Fruit fly (Drosophila melanogaster) whole organism, adult: ENCODE results near the gene GstD10.

ENCODE experiments used
- CG11617 ChIP-seq: fragments of 200-800 bp; sonication (Bioruptor generic); optimal IDR thresholded peaks from 2 replicates; lab custom pipeline; 2017; ENCODE audit warnings: mild to moderate bottlenecking, missing biosample characterization, missing genetic modification reagents, missing genetic modification characterization
- CG12768 ChIP-seq: fragments of 200-800 bp; sonication (Bioruptor generic); optimal IDR thresholded peaks from 2 replicates; lab custom pipeline; 2017; ENCODE audit warnings: missing biosample characterization, missing genetic modification characterization, mild to moderate bottlenecking, moderate library complexity, missing genetic modification reagents
- CG14711 ChIP-seq: fragments of 200-800 bp; sonication (Bioruptor generic); optimal IDR thresholded peaks from 2 replicates; lab custom pipeline; 2018; ENCODE audit warnings: missing biosample characterization, mild to moderate bottlenecking, missing genetic modification characterization, moderate library complexity
- CG1620 ChIP-seq: fragments of 200-800 bp; sonication (Bioruptor generic); optimal IDR thresholded peaks from 2 replicates; lab custom pipeline; 2016; ENCODE audit warnings: missing biosample characterization, missing genetic modification characterization
- CG33017 ChIP-seq: fragments of 200-800 bp; sonication (Bioruptor generic); optimal IDR thresholded peaks from 2 replicates; lab custom pipeline; 2018; ENCODE audit warnings: missing biosample characterization, mild to moderate bottlenecking, missing genetic modification characterization, moderate library complexity
- CG5204 ChIP-seq: fragments of 200-800 bp; sonication (Bioruptor generic); optimal IDR thresholded peaks from 2 replicates; lab custom pipeline; 2016; ENCODE audit warnings: missing biosample characterization, missing genetic modification characterization
- CG7045 ChIP-seq: fragments of 200-800 bp; sonication (Bioruptor generic); optimal IDR thresholded peaks from 2 replicates; lab custom pipeline; 2017; ENCODE audit warnings: missing biosample characterization, mild to moderate bottlenecking, missing genetic modification characterization
- CG7101 ChIP-seq: fragments of 200-800 bp; sonication (Bioruptor generic); optimal IDR thresholded peaks from 2 replicates; lab custom pipeline; 2018; ENCODE audit warnings: missing biosample characterization, mild to moderate bottlenecking, missing genetic modification characterization, moderate library complexity
- Clk ChIP-seq: fragments of 200-800 bp; sonication (Bioruptor generic); optimal IDR thresholded peaks from 2 replicates; lab custom pipeline; 2017; ENCODE audit warnings: missing biosample characterization, missing genetic modification characterization
- Crg-1 ChIP-seq: fragments of 200-800 bp; sonication (Bioruptor generic); optimal IDR thresholded peaks from 2 replicates; lab custom pipeline; 2016; ENCODE audit warnings: missing biosample characterization, missing genetic modification characterization
- Hr96 ChIP-seq: fragments of 200-800 bp; sonication (Bioruptor generic); optimal IDR thresholded peaks from 2 replicates; lab custom pipeline; 2016; ENCODE audit warnings: missing biosample characterization, missing genetic modification characterization
- Mnt ChIP-seq: fragments of 200-800 bp; sonication (Bioruptor generic); optimal IDR thresholded peaks from 2 replicates; lab custom pipeline; 2016; ENCODE audit warnings: missing biosample characterization, mild to moderate bottlenecking, missing genetic modification characterization
- bab1 ChIP-seq: fragments of 200-800 bp; sonication (Bioruptor generic); optimal IDR thresholded peaks from 3 replicates; lab custom pipeline; 2019; ENCODE audit warnings: missing biosample characterization, mild to moderate bottlenecking, missing genetic modification characterization, moderate library complexity
- cic ChIP-seq: fragments of 200-800 bp; sonication (Bioruptor generic); optimal IDR thresholded peaks from 2 replicates; lab custom pipeline; 2017; ENCODE audit warnings: missing biosample characterization, mild to moderate bottlenecking, missing genetic modification characterization, moderate library complexity
- cnc ChIP-seq, 2 experiments: fragments of >200 bp; optimal IDR thresholded peaks; 2 replicates each; lab custom pipeline; 2017
- kay ChIP-seq: fragments of 200-800 bp; sonication (Bioruptor generic); peaks from one replicate; lab custom pipeline; 2016; ENCODE audit warnings: missing biosample characterization, missing genetic modification characterization, borderline replicate concordance
- ovo ChIP-seq: fragments of 200-800 bp; sonication (Bioruptor generic); optimal IDR thresholded peaks from 2 replicates; lab custom pipeline; 2016; ENCODE audit warnings: missing biosample characterization, missing genetic modification characterization
- pad ChIP-seq: fragments of 200-800 bp; sonication (Bioruptor generic); optimal IDR thresholded peaks from 3 replicates; lab custom pipeline; 2017; ENCODE audit warnings: missing biosample characterization, missing genetic modification characterization, mild to moderate bottlenecking, moderate library complexity, missing genetic modification reagents
- tj ChIP-seq: fragments of 200-800 bp; sonication (Bioruptor generic); optimal IDR thresholded peaks from 3 replicates; lab custom pipeline; 2017; ENCODE audit warnings: missing biosample characterization, mild to moderate bottlenecking, missing genetic modification characterization, moderate library complexity
- toe ChIP-seq: fragments of 200-800 bp; sonication (Bioruptor generic); optimal IDR thresholded peaks from 2 replicates; lab custom pipeline; 2016; ENCODE audit warnings: missing biosample characterization, missing genetic modification characterization

GstD10 gene

DNA sequence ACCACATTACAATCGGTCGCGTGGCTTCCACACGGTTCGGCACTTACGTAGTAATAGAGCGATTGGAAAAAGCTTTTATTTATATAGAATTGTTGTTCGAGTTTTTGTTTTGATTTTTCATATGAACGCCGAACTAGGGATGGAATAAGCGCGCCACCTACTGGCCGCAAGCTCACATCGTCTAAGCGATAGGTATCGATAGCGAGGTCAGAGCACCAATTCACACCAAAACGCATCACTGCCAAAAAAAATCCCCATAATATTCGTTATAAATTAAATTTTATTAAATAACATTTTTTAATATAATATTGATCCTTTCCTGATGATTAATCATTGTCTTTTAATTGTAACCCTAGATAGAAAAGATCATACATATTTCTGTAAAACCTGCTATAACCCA, 15.0 kb downstream of the GstD10 start, which contains the start of gene CG10038:
CG10038 (minus strand) TSS at position 148 of the 400 bp plus-strand sequence.
- TF ChIP-seq CG33017 (tag; lab: Kevin White, UChicago) (no peak), cic (GFP tag; lab: Kevin White, UChicago) (no peak), kay (GFP tag; lab: Kevin White, UChicago) (no peak), toe (peak; percentile 27), Mnt (GFP tag; lab: Kevin White, UChicago) (no peak), pad (no peak), Clk (GFP tag; lab: Kevin White, UChicago) (no peak), CG1620 (GFP tag; lab: Kevin White, UChicago) (peak; percentile 4), CG14711 (tag; lab: Kevin White, UChicago) (no peak), bab1 (GFP tag; lab: Kevin White, UChicago) (peak; percentile 39), Hr96 (GFP tag; lab: Kevin White, UChicago) (no peak), CG12768 (GFP tag; lab: Kevin White, UChicago) (no peak), ovo (no peak), CG7101 (no peak), CG11617 (GFP tag; lab: Kevin White, UChicago) (no peak)

DNA sequence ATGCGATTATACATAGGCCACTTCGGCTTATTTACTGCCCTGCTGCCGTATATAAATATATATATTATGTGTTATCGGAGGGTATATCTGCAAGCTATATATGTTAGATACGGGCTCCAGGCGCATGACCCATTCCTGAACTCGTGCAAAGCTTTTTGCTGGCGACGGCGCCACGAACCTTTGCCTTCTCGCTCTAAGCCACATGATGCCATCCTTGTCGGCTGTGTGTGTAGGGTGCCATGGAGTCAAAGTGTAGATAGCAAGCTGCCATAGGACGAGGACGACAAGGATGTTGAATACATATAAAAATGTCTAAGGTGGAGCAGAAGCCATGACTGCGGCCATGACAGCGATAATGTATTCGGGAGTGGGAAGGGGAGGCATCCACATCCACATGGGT, 17.9 kb downstream of the GstD10 start:
- TF ChIP-seq kay (GFP tag; lab: Kevin White, UChicago) (peak; percentile 45), CG12768 (GFP tag; lab: Kevin White, UChicago) (no peak), CG1620 (GFP tag; lab: Kevin White, UChicago) (no peak), Mnt (GFP tag; lab: Kevin White, UChicago) (no peak), CG14711 (tag; lab: Kevin White, UChicago) (no peak), CG33017 (tag; lab: Kevin White, UChicago) (no peak)

DNA sequence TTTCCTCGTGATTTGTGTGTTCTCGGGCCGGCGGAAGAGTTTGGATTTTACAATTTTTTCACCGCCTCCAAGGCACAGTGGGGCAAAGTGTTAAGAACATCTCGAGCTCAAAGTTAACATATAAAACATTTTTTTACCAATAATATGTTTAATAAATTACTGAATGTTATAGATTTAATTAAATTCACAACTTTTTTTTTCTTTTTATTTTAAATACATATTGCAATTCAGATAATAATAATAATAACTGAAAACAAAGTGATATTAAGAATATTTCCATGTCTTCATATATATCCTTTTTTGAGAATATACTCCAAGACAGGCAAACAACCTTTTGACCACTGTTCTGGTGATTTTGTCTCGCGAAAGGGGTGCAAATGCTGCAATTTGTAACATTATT, 19.5 kb downstream of the GstD10 start:
- TF ChIP-seq Clk (GFP tag; lab: Kevin White, UChicago): no peak

DNA sequence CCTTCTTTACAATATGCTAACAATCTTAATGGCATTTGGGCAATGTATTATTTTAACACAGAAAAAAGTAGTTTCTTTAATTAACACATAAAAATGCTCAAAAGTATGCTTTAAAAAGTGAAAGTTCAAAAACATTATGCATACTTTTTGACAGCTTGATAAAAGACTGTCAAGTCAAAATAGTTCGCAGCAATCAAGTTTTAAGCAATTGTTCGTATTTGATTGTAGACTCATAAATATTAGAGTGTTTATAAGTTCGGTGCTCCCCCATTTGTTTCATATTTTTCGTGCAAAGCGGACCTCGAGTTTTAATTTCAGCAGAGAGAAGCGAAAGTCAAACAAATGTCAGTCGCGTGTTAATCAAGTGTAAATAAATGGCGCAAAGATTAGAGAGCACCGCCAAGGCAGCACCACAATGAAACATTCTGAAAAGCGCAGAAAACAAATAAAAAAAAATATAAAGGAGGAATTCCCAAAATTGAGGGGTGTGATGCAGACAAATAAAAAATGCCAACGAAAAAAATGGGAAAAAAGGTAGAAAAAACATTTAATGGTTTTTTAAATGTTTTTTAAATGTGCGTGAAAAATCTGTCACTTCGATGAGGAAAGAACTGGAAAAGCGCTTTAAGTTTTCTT, 20.5 kb downstream of the GstD10 start:
- TF ChIP-seq kay (GFP tag; lab: Kevin White, UChicago) (peak; percentile 54), cic (GFP tag; lab: Kevin White, UChicago) (no peak), Clk (GFP tag; lab: Kevin White, UChicago) (no peak), toe (no peak), CG5204 (no peak)

DNA sequence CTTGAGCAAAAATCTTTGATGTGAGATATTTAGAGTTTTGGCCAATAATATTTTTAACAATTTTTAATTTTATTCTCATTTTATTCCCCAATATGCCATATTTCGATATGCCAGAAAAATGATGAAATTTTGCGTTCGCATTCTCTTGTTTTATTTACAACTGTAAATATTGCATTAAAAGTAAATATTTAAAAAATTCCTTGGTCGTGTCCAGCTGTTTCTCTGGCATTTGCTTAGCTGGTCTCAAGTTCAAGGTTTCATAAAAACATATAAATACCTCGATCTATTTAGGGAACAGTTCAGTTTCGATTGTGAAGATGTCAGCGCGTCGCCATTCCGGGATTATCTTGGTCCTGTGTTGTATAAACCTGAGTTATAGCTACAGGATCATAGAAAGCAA, 24.2 kb downstream of the GstD10 start, which contains the start of gene Sgsf:
Sgsf (plus strand) TSS at position 301 of the 400 bp plus-strand sequence.
- TF ChIP-seq cic (GFP tag; lab: Kevin White, UChicago) (no peak), ovo (no peak), CG5204 (no peak), pad (no peak), toe (no peak)

DNA sequence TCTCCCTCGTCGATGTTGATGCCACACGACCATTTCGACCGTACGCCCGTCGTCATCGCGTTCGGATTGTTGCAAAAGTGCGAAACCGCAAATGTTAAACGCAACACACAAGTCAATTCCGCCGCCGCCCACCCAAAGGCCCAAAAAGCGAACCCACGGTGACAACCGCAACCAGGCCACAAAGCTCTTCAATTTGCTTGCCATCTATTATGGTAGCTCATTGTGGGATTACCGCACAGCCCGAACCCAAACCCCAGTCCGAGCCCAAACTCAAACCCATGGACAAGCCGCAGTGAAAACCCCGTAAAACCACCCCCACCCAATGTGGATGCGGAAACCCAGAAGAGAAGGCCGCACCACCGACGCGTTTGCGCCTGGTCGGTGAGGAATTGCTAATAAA, 35.7 kb downstream of the GstD10 start:
- TF ChIP-seq Clk (GFP tag; lab: Kevin White, UChicago) (no peak), CG33017 (tag; lab: Kevin White, UChicago) (no peak), cic (GFP tag; lab: Kevin White, UChicago) (no peak), toe (no peak), Hr96 (GFP tag; lab: Kevin White, UChicago) (no peak), Crg-1 (no peak), CG11617 (GFP tag; lab: Kevin White, UChicago) (no peak), CG5204 (no peak), Mnt (GFP tag; lab: Kevin White, UChicago) (no peak), pad (no peak), ovo (no peak), CG7045 (GFP tag; lab: Kevin White, UChicago) (no peak), CG7101 (no peak), bab1 (GFP tag; lab: Kevin White, UChicago) (no peak), cnc (optimal IDR thresholded peaks at IDR 0.05; lab: Kevin White, UChicago) (no peak), CG14711 (tag; lab: Kevin White, UChicago) (no peak), kay (GFP tag; lab: Kevin White, UChicago) (no peak), CG1620 (GFP tag; lab: Kevin White, UChicago) (no peak)

DNA sequence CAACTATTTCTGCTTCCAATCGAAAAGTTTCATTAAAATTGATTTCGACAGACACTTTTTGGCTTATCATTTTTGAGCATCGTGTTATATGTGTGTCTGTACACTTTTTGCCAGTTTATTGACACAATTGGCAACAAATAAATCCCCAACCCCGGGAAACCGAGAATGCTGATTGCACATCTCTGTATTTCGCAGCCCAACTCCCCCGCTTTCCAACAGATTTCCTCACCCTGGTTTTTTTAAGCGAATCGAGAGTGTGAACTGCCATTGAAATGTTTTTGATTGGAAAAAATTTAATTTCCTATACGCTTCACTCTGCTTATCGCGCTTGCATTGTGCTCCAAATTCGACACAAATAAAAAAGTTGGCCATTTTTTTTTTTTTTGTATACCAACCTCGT, 38.7 kb downstream of the GstD10 start:
- TF ChIP-seq kay (GFP tag; lab: Kevin White, UChicago) (no peak), CG1620 (GFP tag; lab: Kevin White, UChicago) (no peak), CG12768 (GFP tag; lab: Kevin White, UChicago) (no peak), CG7101 (no peak), CG5204 (no peak), CG33017 (tag; lab: Kevin White, UChicago) (no peak), Hr96 (GFP tag; lab: Kevin White, UChicago) (no peak), Mnt (GFP tag; lab: Kevin White, UChicago) (no peak), bab1 (GFP tag; lab: Kevin White, UChicago) (no peak), cnc (optimal IDR thresholded peaks at IDR 0.05; lab: Kevin White, UChicago) (no peak), toe (no peak), Clk (GFP tag; lab: Kevin White, UChicago) (no peak), CG14711 (tag; lab: Kevin White, UChicago) (no peak), CG11617 (GFP tag; lab: Kevin White, UChicago) (no peak), cic (GFP tag; lab: Kevin White, UChicago) (no peak), tj (no peak), Crg-1 (no peak), ovo (no peak), pad (no peak)
